Worm (Caenorhabditis elegans) whole organism, L4 larva: ENCODE results near the gene Y43C5A.2.

Experiments used
- D1046.2 ChIP-seq: fragments of 200-800 bp; sonication (Bioruptor generic); IDR thresholded peaks from 2 replicates; pipeline ENCODE4 v1.3.6; 2022; ENCODE audit warnings: missing genetic modification characterization, missing compliant biosample characterization
- F10B5.3 ChIP-seq: sonication (generic microtip); optimal IDR thresholded peaks from 2 replicates; lab custom pipeline; 2016; ENCODE audit warnings: mild to moderate bottlenecking, missing genetic modification characterization, missing compliant biosample characterization
- F26F4.8 ChIP-seq: fragments of 200-800 bp; sonication (Bioruptor generic); conservative IDR thresholded peaks from 2 replicates; pipeline ENCODE4 v1.3.6; 2022; ENCODE audit warnings: missing genetic modification characterization, missing compliant biosample characterization
- F49E8.2 ChIP-seq: sonication (generic microtip); optimal IDR thresholded peaks from 2 replicates; lab custom pipeline; 2016; ENCODE audit warnings: missing compliant biosample characterization, mild to moderate bottlenecking, missing genetic modification characterization, borderline replicate concordance
- Y75B8A.6 ChIP-seq: fragments of 200-800 bp; sonication (Bioruptor generic); IDR thresholded peaks from 2 replicates; pipeline ENCODE4 v1.3.6; 2022; ENCODE audit warnings: missing genetic modification reagents, missing genetic modification characterization, missing compliant biosample characterization
- ZK337.2 ChIP-seq: fragments of 200-800 bp; sonication (Bioruptor generic); IDR thresholded peaks from 2 replicates; pipeline ENCODE4 v1.3.6; 2022; ENCODE audit warnings: missing genetic modification reagents, missing genetic modification characterization, missing compliant biosample characterization
- arid-1 ChIP-seq: fragments of 200-800 bp; sonication (Bioruptor generic); conservative IDR thresholded peaks from 2 replicates; pipeline ENCODE4 v1.3.6; 2022; ENCODE audit warnings: missing genetic modification reagents, missing genetic modification characterization, missing compliant biosample characterization
- ceh-20 ChIP-seq: fragments of 200-800 bp; sonication (Bioruptor generic); IDR thresholded peaks from 2 replicates; pipeline ENCODE4 v1.3.6; 2022; ENCODE audit warnings: missing genetic modification reagents, missing genetic modification characterization, missing compliant biosample characterization
- ceh-28 ChIP-seq: fragments of 150-350 bp; optimal IDR thresholded peaks from 2 replicates; lab custom pipeline; 2014; ENCODE audit warnings: missing biosample characterization, missing genetic modification reagents, missing genetic modification characterization
- ceh-44 ChIP-seq: fragments of 200-800 bp; sonication (Bioruptor generic); IDR thresholded peaks from 2 replicates; pipeline ENCODE4 v1.3.6; 2022; ENCODE audit warnings: missing genetic modification reagents, missing genetic modification characterization, missing compliant biosample characterization
- ces-1 ChIP-seq: fragments of 150-350 bp; sonication (generic microtip); optimal IDR thresholded peaks from 4 replicates; lab custom pipeline; 2014; ENCODE audit warnings: missing biosample characterization, missing genetic modification reagents, missing genetic modification characterization
- ctbp-1 ChIP-seq: fragments of 200-800 bp; sonication (Bioruptor generic); IDR thresholded peaks from 2 replicates; pipeline ENCODE4 v1.3.6; 2022; ENCODE audit warnings: missing genetic modification reagents, missing genetic modification characterization, missing compliant biosample characterization
- daf-16 ChIP-seq, 3 experiments: sonication (generic microtip); optimal IDR thresholded peaks; 2 replicates each; lab custom pipeline; 2016 to 2017; ENCODE audit warnings: missing genetic modification characterization in 3 of 3, missing genetic modification reagents in 3 of 3, mild to moderate bottlenecking in 2 of 3, missing compliant biosample characterization in 2 of 3, missing biosample characterization in 1 of 3, moderate library complexity in 1 of 3
- daf-19 ChIP-seq: fragments of 200-800 bp; sonication (Bioruptor generic); conservative IDR thresholded peaks from 2 replicates; pipeline ENCODE4 v1.3.6; 2022; ENCODE audit warnings: missing genetic modification characterization, missing compliant biosample characterization
- dmd-6 ChIP-seq: fragments of 200-800 bp; sonication (Bioruptor generic); IDR thresholded peaks from 2 replicates; pipeline ENCODE4 v1.3.6; 2022; ENCODE audit warnings: missing genetic modification reagents, missing genetic modification characterization, missing compliant biosample characterization
- duxl-1 ChIP-seq: sonication (generic microtip); optimal IDR thresholded peaks from 2 replicates; lab custom pipeline; 2016; ENCODE audit warnings: mild to moderate bottlenecking, missing genetic modification characterization, moderate library complexity, missing compliant biosample characterization; ENCODE audit not compliant: poor library complexity
- dve-1 ChIP-seq: sonication (generic microtip); optimal IDR thresholded peaks from 2 replicates; lab custom pipeline; 2017; ENCODE audit warnings: antibody characterized with exemption, mild to moderate bottlenecking, missing genetic modification characterization, missing compliant biosample characterization; ENCODE audit not compliant: insufficient read depth
- egl-27 ChIP-seq: sonication (generic microtip); optimal IDR thresholded peaks from 3 replicates; lab custom pipeline; 2017; ENCODE audit warnings: missing biosample characterization, missing genetic modification reagents, missing genetic modification characterization
- fkh-10 ChIP-seq: fragments of 150-350 bp; optimal IDR thresholded peaks from 2 replicates; lab custom pipeline; 2014; ENCODE audit warnings: missing biosample characterization, missing genetic modification reagents, missing genetic modification characterization
- hlh-11 ChIP-seq: fragments of 200-800 bp; sonication (Bioruptor generic); optimal IDR thresholded peaks from 2 replicates; lab custom pipeline; 2018; ENCODE audit warnings: mild to moderate bottlenecking, missing genetic modification characterization, missing compliant biosample characterization
- hmg-1.1 ChIP-seq: fragments of 200-800 bp; sonication (Bioruptor generic); IDR thresholded peaks from 2 replicates; pipeline ENCODE4 v1.3.6; 2022; ENCODE audit warnings: missing genetic modification reagents, missing genetic modification characterization, missing compliant biosample characterization
- lin-1 ChIP-seq: fragments of 200-800 bp; sonication (Bioruptor generic); IDR thresholded peaks from 2 replicates; pipeline ENCODE4 v1.3.6; 2022; ENCODE audit warnings: missing genetic modification reagents, missing genetic modification characterization, missing compliant biosample characterization
- lin-13 ChIP-seq: fragments of 150-350 bp; optimal IDR thresholded peaks from 2 replicates; lab custom pipeline; 2014; ENCODE audit warnings: missing biosample characterization, missing genetic modification reagents, missing genetic modification characterization
- lir-3 ChIP-seq: sonication (generic microtip); optimal IDR thresholded peaks from 2 replicates; lab custom pipeline; 2016; ENCODE audit warnings: mild to moderate bottlenecking, missing genetic modification characterization, missing compliant biosample characterization
- lsy-2 ChIP-seq, 2 experiments: fragments of 150-350 bp in 1 of 2; sonication (generic microtip) in 1 of 2; optimal IDR thresholded peaks; 2 replicates each; lab custom pipeline; 2014 to 2017; ENCODE audit warnings: missing biosample characterization in 2 of 2, missing genetic modification characterization in 2 of 2
- mep-1 ChIP-seq: fragments of 150-350 bp; sonication (generic microtip); optimal IDR thresholded peaks from 3 replicates; lab custom pipeline; 2014; ENCODE audit warnings: missing biosample characterization, missing genetic modification characterization
- nhr-111 ChIP-seq: fragments of 200-800 bp; sonication (Bioruptor generic); optimal IDR thresholded peaks from 2 replicates; lab custom pipeline; 2018; ENCODE audit warnings: mild to moderate bottlenecking, missing genetic modification characterization, missing compliant biosample characterization
- nhr-25 ChIP-seq: sonication (generic microtip); optimal IDR thresholded peaks from 2 replicates; lab custom pipeline; 2017; ENCODE audit warnings: missing genetic modification characterization, mild to moderate bottlenecking, missing compliant biosample characterization, antibody characterized with exemption, moderate library complexity, borderline replicate concordance; ENCODE audit not compliant: insufficient read depth
- nhr-28 ChIP-seq: fragments of 150-350 bp; optimal IDR thresholded peaks from 2 replicates; lab custom pipeline; 2014; ENCODE audit warnings: missing biosample characterization, missing genetic modification characterization
- nhr-6 ChIP-seq: fragments of 150-350 bp; optimal IDR thresholded peaks from 2 replicates; lab custom pipeline; 2014; ENCODE audit warnings: missing biosample characterization, missing genetic modification characterization
- nhr-76 ChIP-seq: fragments of 150-350 bp; optimal IDR thresholded peaks from 2 replicates; lab custom pipeline; 2014; ENCODE audit warnings: missing biosample characterization, missing genetic modification characterization
- php-3 ChIP-seq: fragments of 200-800 bp; sonication (Bioruptor generic); IDR thresholded peaks from 2 replicates; pipeline ENCODE4 v1.3.6; 2022; ENCODE audit warnings: missing genetic modification reagents, missing genetic modification characterization, missing compliant biosample characterization
- pqm-1 ChIP-seq: sonication (generic microtip); optimal IDR thresholded peaks from 2 replicates; lab custom pipeline; 2017; ENCODE audit warnings: missing biosample characterization, missing genetic modification characterization
- set-16 ChIP-seq: fragments of 200-800 bp; sonication (Bioruptor generic); IDR thresholded peaks from 2 replicates; pipeline ENCODE4 v1.3.6; 2022; ENCODE audit warnings: missing genetic modification reagents, missing genetic modification characterization, missing compliant biosample characterization
- snpc-1.2 ChIP-seq: fragments of 200-800 bp; sonication (Bioruptor generic); IDR thresholded peaks from 2 replicates; pipeline ENCODE4 v1.3.6; 2022; ENCODE audit warnings: missing genetic modification reagents, missing genetic modification characterization, missing compliant biosample characterization
- spr-1 ChIP-seq: sonication (generic microtip); optimal IDR thresholded peaks from 2 replicates; lab custom pipeline; 2016; ENCODE audit warnings: mild to moderate bottlenecking, missing genetic modification characterization, missing compliant biosample characterization
- spr-3 ChIP-seq: fragments of 200-800 bp; sonication (Bioruptor generic); optimal IDR thresholded peaks from 2 replicates; lab custom pipeline; 2018; ENCODE audit warnings: mild to moderate bottlenecking, missing genetic modification characterization, missing compliant biosample characterization
- tag-97 ChIP-seq: fragments of 200-800 bp; sonication (Bioruptor generic); IDR thresholded peaks from 2 replicates; pipeline ENCODE4 v1.3.6; 2022; ENCODE audit warnings: missing genetic modification characterization, missing compliant biosample characterization
- unc-39 ChIP-seq: sonication (generic microtip); optimal IDR thresholded peaks from 2 replicates; lab custom pipeline; 2017; ENCODE audit warnings: missing biosample characterization, missing genetic modification characterization
- vab-7 ChIP-seq: fragments of 200-800 bp; sonication (Bioruptor generic); IDR thresholded peaks from 2 replicates; pipeline ENCODE4 v1.3.6; 2022; ENCODE audit warnings: missing genetic modification reagents, missing genetic modification characterization, missing compliant biosample characterization
- zfp-2 ChIP-seq: sonication (generic microtip); optimal IDR thresholded peaks from 2 replicates; lab custom pipeline; 2016; ENCODE audit warnings: mild to moderate bottlenecking, missing genetic modification characterization, missing compliant biosample characterization
- zip-11 ChIP-seq: fragments of 200-800 bp; sonication (Bioruptor generic); IDR thresholded peaks from 2 replicates; pipeline ENCODE4 v1.3.6; 2022; ENCODE audit warnings: missing genetic modification characterization, missing compliant biosample characterization
- zip-2 ChIP-seq: fragments of 150-350 bp; optimal IDR thresholded peaks from 2 replicates; lab custom pipeline; 2014; ENCODE audit warnings: missing biosample characterization, missing genetic modification characterization
- ztf-7 ChIP-seq: fragments of 150-350 bp; optimal IDR thresholded peaks from 2 replicates; lab custom pipeline; 2014; ENCODE audit warnings: missing biosample characterization, missing genetic modification characterization

The Y43C5A.2 gene

ce11 chrIV:10227534-10227933 is 42.1 kb upstream of the Y43C5A.2 start, which contains the start of gene F01G10.6:
Gene F01G10.6 (minus strand): TSS chrIV:10227634.
- no peak for TF ChIP-seq hmg-1.1 (GFP tag; lab: Robert Waterston, UW)
- no peak for TF ChIP-seq fkh-10 (GFP tag; lab: Kevin White, UChicago)
- TF ChIP-seq lir-3 = no peak
- TF ChIP-seq php-3 (GFP tag; lab: Robert Waterston, UW) = no peak
- no peak for TF ChIP-seq ceh-44 (GFP tag; lab: Robert Waterston, UW)
- TF ChIP-seq tag-97 (GFP tag; lab: Robert Waterston, UW) = no peak
- no peak for TF ChIP-seq zip-11
- TF ChIP-seq duxl-1 = no peak
- TF ChIP-seq egl-27 (tag; lab: Kevin White, UChicago) = no peak
- no peak for TF ChIP-seq lsy-2 (tag; optimal IDR thresholded peaks at IDR 0.05; lab: Kevin White, UChicago)
- no peak for TF ChIP-seq arid-1 (GFP tag; lab: Robert Waterston, UW)
- no peak for TF ChIP-seq vab-7
- TF ChIP-seq, all 104 proteins: peak for 0

- TF ChIP-seq nhr-76 (tag; lab: Kevin White, UChicago) (no peak), ZK337.2 (GFP tag; lab: Robert Waterston, UW) (no peak), ceh-20 (GFP tag; lab: Robert Waterston, UW) (no peak), F49E8.2 (tag; lab: Kevin White, UChicago) (no peak), lin-13 (GFP tag; lab: Kevin White, UChicago) (no peak), nhr-111 (no peak), hlh-11 (tag; lab: Kevin White, UChicago) (no peak), spr-1 (tag; lab: Kevin White, UChicago) (no peak), ceh-44 (GFP tag; lab: Robert Waterston, UW) (no peak), fkh-10 (GFP tag; lab: Kevin White, UChicago) (no peak), snpc-1.2 (GFP tag; lab: Robert Waterston, UW) (no peak), ceh-28 (no peak), mep-1 (tag; lab: Kevin White, UChicago) (no peak), unc-39 (no peak), dve-1 (no peak)
Measured at ce11 chrIV:10230971-10231370, 38.7 kb upstream of the Y43C5A.2 start, which contains the start of gene F01G10.5. Gene F01G10.5 (minus strand): TSS chrIV:10231071.

ce11 chrIV:10232456-10232855 is 37.2 kb upstream of the Y43C5A.2 start, which contains the start of gene F01G10.4:
Gene F01G10.4 (minus strand): TSS chrIV:10232556.
- TF ChIP-seq dmd-6 (GFP tag; lab: Robert Waterston, UW) (no peak), zip-2 (tag; lab: Kevin White, UChicago) (no peak), ctbp-1 (no peak), hmg-1.1 (GFP tag; lab: Robert Waterston, UW) (no peak)

ce11 chrIV:10235279-10235829 is 34.3 kb upstream of the Y43C5A.2 start, which contains the start of gene ech-9:
Gene ech-9 (minus strand): TSS chrIV:10235329.
- TF ChIP-seq daf-16 (GFP tag; optimal IDR thresholded peaks at IDR 0.05; lab: Kevin White, UChicago) (no peak), daf-16 (tag; optimal IDR thresholded peaks at IDR 0.05; lab: Kevin White, UChicago) (peak; percentile 54), nhr-28 (peak; percentile 13), hlh-11 (tag; lab: Kevin White, UChicago) (peak; percentile 2), pqm-1 (tag; lab: Kevin White, UChicago) (peak; percentile 30), Y75B8A.6 (0 out of 2 replicates have a peak, but pooled peaks have one; percentile 21), nhr-6 (no peak)

ce11 chrIV:10236106-10236505 is 33.6 kb upstream of the Y43C5A.2 start:
- TF ChIP-seq lin-1 (GFP tag; lab: Robert Waterston, UW) (0 out of 2 replicates have a peak, but pooled peaks have one; percentile 30), F26F4.8 (GFP tag; lab: Robert Waterston, UW) (no peak), ztf-7 (tag; lab: Kevin White, UChicago) (no peak), nhr-25 (tag; lab: Kevin White, UChicago) (no peak), daf-16 (GFP tag; optimal IDR thresholded peaks at IDR 0.05; lab: Kevin White, UChicago) (no peak), daf-16 (tag; optimal IDR thresholded peaks at IDR 0.05; lab: Kevin White, UChicago) (peak; percentile 60), daf-19 (no peak), hlh-11 (tag; lab: Kevin White, UChicago) (peak; percentile 52), spr-3 (GFP tag; lab: Kevin White, UChicago) (no peak), D1046.2 (no peak), ces-1 (GFP tag; lab: Kevin White, UChicago) (no peak), zfp-2 (tag; lab: Kevin White, UChicago) (no peak), F10B5.3 (tag; lab: Kevin White, UChicago) (no peak), set-16 (GFP tag; lab: Robert Waterston, UW) (no peak)
